Fruit fly (Drosophila melanogaster): ENCODE results near the gene CG13599.
A peak's percentile ranks its signal among the peaks of the same experiment; 100 is the strongest.

CG13599 gene

dm6 chr3R:23920874-23921539, 10.4 kb upstream of the CG13599 start (continued):
- TF ChIP-seq ara (GFP tag; IDR thresholded peaks at IDR 0.05) (peak; percentile 72), CG14965 (GFP tag; optimal IDR thresholded peaks at IDR 0.05; ENCODE audit: borderline replicate concordance) (no peak), tgo (GFP tag; IDR thresholded peaks at IDR 0.05) (peak; percentile 55), insv (GFP tag; optimal IDR thresholded peaks at IDR 0.05) (no peak), lov (optimal IDR thresholded peaks at IDR 0.05) (no peak), lov (GFP tag; IDR thresholded peaks at IDR 0.05) (no peak), Poxn (GFP tag; IDR thresholded peaks at IDR 0.05) (0 out of 2 replicates have a peak, but pooled peaks have one; percentile 28), CG13624 (GFP tag; optimal IDR thresholded peaks at IDR 0.05) (peak; percentile 88), Dad (GFP tag; optimal IDR thresholded peaks at IDR 0.05) (peak; percentile 39), ro (GFP tag; IDR thresholded peaks at IDR 0.05) (no peak), pros (GFP tag; optimal IDR thresholded peaks at IDR 0.05) (no peak), eyg (GFP tag; optimal IDR thresholded peaks at IDR 0.05) (no peak), HmgD (GFP tag; optimal IDR thresholded peaks at IDR 0.05) (no peak), fru (optimal IDR thresholded peaks at IDR 0.05) (no peak), caup (GFP tag; optimal IDR thresholded peaks at IDR 0.05; ENCODE audit: severe bottlenecking) (peak; percentile 76), MTF-1 (GFP tag; optimal IDR thresholded peaks at IDR 0.05; ENCODE audit: borderline replicate concordance) (no peak), HmgZ (tag; optimal IDR thresholded peaks at IDR 0.05) (peak; percentile 81), gsb-n (tag; optimal IDR thresholded peaks at IDR 0.05) (no peak), B-H1 (GFP tag; IDR thresholded peaks at IDR 0.05) (peak; percentile 30; the same call in 1 of the 3 replicates), Lim3 (GFP tag; IDR thresholded peaks at IDR 0.05) (no peak), CG4360 (GFP tag; IDR thresholded peaks at IDR 0.05) (no peak), Hey (tag; optimal IDR thresholded peaks at IDR 0.05) (peak; percentile 14), prd (optimal IDR thresholded peaks at IDR 0.05) (no peak), prd (GFP tag; IDR thresholded peaks at IDR 0.05) (0 out of 3 replicates have a peak, but pooled peaks have one; percentile 49), CG10462 (GFP tag; optimal IDR thresholded peaks at IDR 0.05) (no peak), CG5180 (GFP tag; optimal IDR thresholded peaks at IDR 0.05) (no peak), Chrac-16 (GFP tag; optimal IDR thresholded peaks at IDR 0.05) (peak; percentile 9), lola (GFP tag; optimal IDR thresholded peaks at IDR 0.05) (no peak), CG34224 (GFP tag; IDR thresholded peaks at IDR 0.05; ENCODE audit: partially characterized antibody) (no peak), HLHmδ (GFP tag; optimal IDR thresholded peaks at IDR 0.05) (no peak), eve (GFP tag; optimal IDR thresholded peaks at IDR 0.05) (no peak), otp (GFP tag; IDR thresholded peaks at IDR 0.05) (0 out of 3 replicates have a peak, but pooled peaks have one; percentile 40), disco-r (GFP tag; optimal IDR thresholded peaks at IDR 0.05) (no peak), bcd (GFP tag; optimal IDR thresholded peaks at IDR 0.05) (peak; percentile 36), ash1 (GFP tag; optimal IDR thresholded peaks at IDR 0.05) (peak; percentile 34), Dip3 (GFP tag; optimal IDR thresholded peaks at IDR 0.05) (peak; percentile 31), usp (GFP tag; optimal IDR thresholded peaks at IDR 0.05) (no peak), Pdp1 (GFP tag; optimal IDR thresholded peaks at IDR 0.05) (peak; percentile 3 to 9), wek (GFP tag; optimal IDR thresholded peaks at IDR 0.05) (no peak), CG33557 (GFP tag; optimal IDR thresholded peaks at IDR 0.05) (no peak), CG6272 (GFP tag; IDR thresholded peaks at IDR 0.05) (peak; percentile 56), CG8478 (optimal IDR thresholded peaks at IDR 0.05) (no peak), tap (tag; optimal IDR thresholded peaks at IDR 0.05) (no peak), CG32772 (GFP tag; IDR thresholded peaks at IDR 0.05) (0 out of 2 replicates have a peak, but pooled peaks have one; percentile 10), pum (GFP tag; optimal IDR thresholded peaks at IDR 0.05) (peak; percentile 24), CG2889 (GFP tag; IDR thresholded peaks at IDR 0.05) (no peak), CG17359 (tag; optimal IDR thresholded peaks at IDR 0.05) (peak; percentile 40), Dbx (GFP tag; IDR thresholded peaks at IDR 0.05) (peak; percentile 78; the same call in 2 of the 3 replicates), peb (GFP tag; IDR thresholded peaks at IDR 0.05) (no peak), CG8359 (GFP tag; optimal IDR thresholded peaks at IDR 0.05; ENCODE audit: borderline replicate concordance) (no peak), CG10267 (tag; optimal IDR thresholded peaks at IDR 0.05) (no peak)
